Worm (Caenorhabditis elegans): ENCODE data around the gene soap-1.

ce11 chrV:7178843-7179242, 35.9 kb downstream of the soap-1 start, which contains the start of gene cpsf-2:
- TF ChIP-seq nhr-76 (tag; optimal IDR thresholded peaks at IDR 0.05) (no peak), elt-3 (tag; optimal IDR thresholded peaks at IDR 0.05) (no peak), nhr-237 (tag; optimal IDR thresholded peaks at IDR 0.05) (peak; percentile 9), lsy-2 (tag; optimal IDR thresholded peaks at IDR 0.05) (no peak), unc-62 (GFP tag; optimal IDR thresholded peaks at IDR 0.05) (no peak), drap-1 (GFP tag; optimal IDR thresholded peaks at IDR 0.05) (no peak), ztf-11 (tag; optimal IDR thresholded peaks at IDR 0.05) (no peak), unc-39 (tag; optimal IDR thresholded peaks at IDR 0.05) (no peak), pha-4 (tag; optimal IDR thresholded peaks at IDR 0.05) (no peak), ceh-43 (GFP tag; optimal IDR thresholded peaks at IDR 0.05) (no peak), elt-1 (tag; optimal IDR thresholded peaks at IDR 0.05; ENCODE audit: borderline replicate concordance, insufficient read depth) (no peak), snpc-4 (tag; optimal IDR thresholded peaks at IDR 0.05) (no peak), unc-120 (tag; optimal IDR thresholded peaks at IDR 0.05; ENCODE audit: poor library complexity, severe bottlenecking) (no peak), hlh-1 (tag; optimal IDR thresholded peaks at IDR 0.05) (no peak)
